Fruit fly (Drosophila melanogaster) whole organism, embryonic: ENCODE results near the gene Sirt4.

ENCODE experiments used
- Abd-B ChIP-seq: fragments of 200-800 bp; sonication (Bioruptor generic); optimal IDR thresholded peaks from 2 replicates; lab custom pipeline; 2018; ENCODE audit warnings: missing biosample characterization, mild to moderate bottlenecking, missing genetic modification characterization, moderate library complexity
- Asciz ChIP-seq: fragments of 200-800 bp; sonication (Bioruptor generic); optimal IDR thresholded peaks from 2 replicates; lab custom pipeline; 2017; ENCODE audit warnings: missing biosample characterization, mild to moderate bottlenecking, missing genetic modification characterization, missing genetic modification reagents
- BEAF-32 ChIP-seq: fragments of 200-800 bp; sonication (Bioruptor generic); optimal IDR thresholded peaks from 3 replicates; lab custom pipeline; 2017; ENCODE audit warnings: missing biosample characterization, missing genetic modification characterization, mild to moderate bottlenecking, moderate library complexity, missing genetic modification reagents
- Bgb ChIP-seq: fragments of 200-800 bp; sonication (Bioruptor generic); IDR thresholded peaks from 2 replicates; pipeline ENCODE4 v1.3.6; 2022; ENCODE audit warnings: missing biosample characterization, missing genetic modification characterization; ENCODE audit not compliant: partially characterized antibody
- CG10431 ChIP-seq: fragments of 200-800 bp; sonication (Bioruptor generic); optimal IDR thresholded peaks from 3 replicates; lab custom pipeline; 2018; ENCODE audit warnings: missing biosample characterization, mild to moderate bottlenecking, missing genetic modification characterization
- CG13123 ChIP-seq: fragments of 200-800 bp; sonication (Bioruptor generic); optimal IDR thresholded peaks from 2 replicates; lab custom pipeline; 2016; ENCODE audit warnings: missing biosample characterization, missing genetic modification characterization
- CG14860 ChIP-seq: fragments of 200-800 bp; sonication (Bioruptor generic); IDR thresholded peaks from 3 replicates; pipeline ENCODE4 v1.3.6; 2022; ENCODE audit warnings: missing biosample characterization, missing genetic modification characterization; ENCODE audit not compliant: partially characterized antibody
- CG17568 ChIP-seq: fragments of 200-800 bp; sonication (Bioruptor generic); optimal IDR thresholded peaks from 2 replicates; lab custom pipeline; 2018; ENCODE audit warnings: missing biosample characterization, mild to moderate bottlenecking, missing genetic modification characterization, moderate library complexity
- CG32772 ChIP-seq: fragments of 200-800 bp; sonication (Bioruptor generic); IDR thresholded peaks from 2 replicates; pipeline ENCODE4 v1.3.6; 2022; ENCODE audit warnings: missing biosample characterization, missing genetic modification characterization
- CG3838 ChIP-seq: fragments of 200-800 bp; sonication (Bioruptor generic); optimal IDR thresholded peaks from 3 replicates; lab custom pipeline; 2016; ENCODE audit warnings: missing biosample characterization, missing genetic modification characterization
- CG6175 ChIP-seq: fragments of 200-800 bp; sonication (Bioruptor generic); IDR thresholded peaks from 3 replicates; pipeline ENCODE4 v1.3.6; 2022; ENCODE audit warnings: missing biosample characterization, missing genetic modification characterization
- CG6683 ChIP-seq: fragments of 200-800 bp; sonication (Bioruptor generic); optimal IDR thresholded peaks from 2 replicates; lab custom pipeline; 2017; ENCODE audit warnings: missing biosample characterization, mild to moderate bottlenecking, missing genetic modification characterization, missing genetic modification reagents
- CG7357 ChIP-seq: fragments of 200-800 bp; sonication (Bioruptor generic); IDR thresholded peaks from 3 replicates; pipeline ENCODE4 v1.3.6; 2022; ENCODE audit warnings: missing biosample characterization, missing genetic modification characterization
- CG7928 ChIP-seq: fragments of 200-800 bp; sonication (Bioruptor generic); optimal IDR thresholded peaks from 2 replicates; lab custom pipeline; 2017; ENCODE audit warnings: missing biosample characterization, mild to moderate bottlenecking, missing genetic modification characterization
- CG9817 ChIP-seq: fragments of 200-800 bp; sonication (Bioruptor generic); optimal IDR thresholded peaks from 2 replicates; lab custom pipeline; 2018; ENCODE audit warnings: missing biosample characterization, mild to moderate bottlenecking, missing genetic modification characterization, moderate library complexity
- Chrac-16 ChIP-seq: fragments of 200-800 bp; sonication (Bioruptor generic); optimal IDR thresholded peaks from 3 replicates; lab custom pipeline; 2016; ENCODE audit warnings: missing biosample characterization, missing genetic modification characterization
- GATAe ChIP-seq: fragments of 200-800 bp; sonication (Bioruptor generic); conservative IDR thresholded peaks from 2 replicates; pipeline ENCODE4 v1.3.6; 2022; ENCODE audit warnings: missing biosample characterization, missing genetic modification characterization
- HLH4C ChIP-seq: fragments of 200-800 bp; sonication (Bioruptor generic); IDR thresholded peaks from 3 replicates; pipeline ENCODE4 v1.3.6; 2022; ENCODE audit warnings: missing biosample characterization, missing genetic modification characterization; ENCODE audit not compliant: partially characterized antibody
- Hr3 ChIP-seq: fragments of 200-800 bp; sonication (Bioruptor generic); optimal IDR thresholded peaks from 3 replicates; lab custom pipeline; 2016; ENCODE audit warnings: missing biosample characterization, missing genetic modification characterization
- Hr51 ChIP-seq, 2 experiments: fragments of 200-800 bp; sonication (Bioruptor generic); optimal IDR thresholded peaks; 2 replicates in 1 of 2; 3 replicates in 1 of 2; lab custom pipeline; 2016 to 2018; ENCODE audit warnings: missing biosample characterization in 2 of 2, missing genetic modification characterization in 2 of 2, mild to moderate bottlenecking in 1 of 2, moderate library complexity in 1 of 2
- Hr78 ChIP-seq, 2 experiments: fragments of 200-800 bp in 1 of 2; fragments of >200 bp in 1 of 2; sonication (Bioruptor generic) in 1 of 2; optimal IDR thresholded peaks; 2 replicates each; lab custom pipeline; 2017 to 2019; ENCODE audit warnings: missing biosample characterization in 2 of 2, missing genetic modification characterization in 2 of 2, mild to moderate bottlenecking in 1 of 2, moderate library complexity in 1 of 2
- Hsf ChIP-seq: fragments of 200-800 bp; sonication (Bioruptor generic); optimal IDR thresholded peaks from 3 replicates; lab custom pipeline; 2016; ENCODE audit warnings: missing biosample characterization, missing genetic modification characterization
- Lhr ChIP-seq: fragments of 200-800 bp; sonication (Bioruptor generic); optimal IDR thresholded peaks from 3 replicates; lab custom pipeline; 2017; ENCODE audit warnings: mild to moderate bottlenecking, missing biosample characterization, missing genetic modification reagents, missing genetic modification characterization
- MESR4 ChIP-seq: fragments of 200-800 bp; sonication (Bioruptor generic); optimal IDR thresholded peaks from 2 replicates; lab custom pipeline; 2018; ENCODE audit warnings: missing biosample characterization, mild to moderate bottlenecking, missing genetic modification characterization, moderate library complexity
- Myb ChIP-seq: fragments of 200-800 bp; sonication (Bioruptor generic); optimal IDR thresholded peaks from 2 replicates; lab custom pipeline; 2016; ENCODE audit warnings: missing biosample characterization, missing genetic modification characterization
- NC2α ChIP-seq: fragments of 200-800 bp; sonication (Bioruptor generic); optimal IDR thresholded peaks from 2 replicates; lab custom pipeline; 2016; ENCODE audit warnings: missing biosample characterization, missing genetic modification characterization
- Nf-YB ChIP-seq: fragments of 200-800 bp; sonication (Bioruptor generic); optimal IDR thresholded peaks from 3 replicates; lab custom pipeline; 2019; ENCODE audit warnings: missing biosample characterization, mild to moderate bottlenecking, missing genetic modification characterization, moderate library complexity
- Nf-YC ChIP-seq: fragments of 200-800 bp; optimal IDR thresholded peaks from 3 replicates; lab custom pipeline; 2019; ENCODE audit warnings: missing biosample characterization, mild to moderate bottlenecking, missing genetic modification characterization, moderate library complexity
- Opbp ChIP-seq: fragments of 200-800 bp; sonication (Bioruptor generic); IDR thresholded peaks from 3 replicates; pipeline ENCODE4 v1.3.6; 2022; ENCODE audit warnings: missing biosample characterization, missing genetic modification characterization; ENCODE audit not compliant: partially characterized antibody
- Sry-β ChIP-seq: fragments of 200-800 bp; sonication (Bioruptor generic); optimal IDR thresholded peaks from 2 replicates; lab custom pipeline; 2018; ENCODE audit warnings: missing biosample characterization, mild to moderate bottlenecking, missing genetic modification characterization, moderate library complexity
- abd-A ChIP-seq: fragments of 200-800 bp; sonication (Bioruptor generic); optimal IDR thresholded peaks from 3 replicates; lab custom pipeline; 2019; ENCODE audit warnings: missing biosample characterization, mild to moderate bottlenecking, missing genetic modification characterization, moderate library complexity
- ase ChIP-seq: fragments of 200-800 bp; sonication (Bioruptor generic); IDR thresholded peaks from 3 replicates; pipeline ENCODE4 v1.3.6; 2022; ENCODE audit warnings: missing biosample characterization, missing genetic modification characterization
- bab2 ChIP-seq: fragments of 200-800 bp; sonication (Bioruptor generic); optimal IDR thresholded peaks from 2 replicates; lab custom pipeline; 2016; ENCODE audit warnings: missing biosample characterization, missing genetic modification characterization
- bowl ChIP-seq: fragments of 200-800 bp; sonication (Bioruptor generic); IDR thresholded peaks from 2 replicates; pipeline ENCODE4 v1.3.6; 2022; ENCODE audit warnings: missing biosample characterization, missing genetic modification characterization
- br ChIP-seq: fragments of >200 bp; optimal IDR thresholded peaks from 2 replicates; lab custom pipeline; 2017
- ci ChIP-seq: fragments of 200-800 bp; sonication (Bioruptor generic); IDR thresholded peaks from 3 replicates; pipeline ENCODE4 v1.3.6; 2022; ENCODE audit warnings: missing biosample characterization, missing genetic modification characterization
- en ChIP-seq: fragments of 200-800 bp; sonication (Bioruptor generic); optimal IDR thresholded peaks from 2 replicates; lab custom pipeline; 2016; ENCODE audit warnings: missing biosample characterization, missing genetic modification characterization
- fd64A ChIP-seq: fragments of 200-800 bp; sonication (Bioruptor generic); optimal IDR thresholded peaks from 3 replicates; lab custom pipeline; 2018; ENCODE audit warnings: missing biosample characterization, mild to moderate bottlenecking, missing genetic modification characterization
- fu2 ChIP-seq: fragments of 200-800 bp; sonication (Bioruptor generic); optimal IDR thresholded peaks from 2 replicates; lab custom pipeline; 2016; ENCODE audit warnings: missing biosample characterization, missing genetic modification characterization
- inv ChIP-seq: fragments of 200-800 bp; sonication (Bioruptor generic); IDR thresholded peaks from 2 replicates; pipeline ENCODE4 v1.3.6; 2022; ENCODE audit warnings: missing biosample characterization, missing genetic modification characterization; ENCODE audit not compliant: partially characterized antibody
- nerfin-2 ChIP-seq: fragments of 200-800 bp; sonication (Bioruptor generic); IDR thresholded peaks from 2 replicates; pipeline ENCODE4 v1.3.6; 2022; ENCODE audit warnings: missing biosample characterization, missing genetic modification characterization; ENCODE audit not compliant: partially characterized antibody
- peb ChIP-seq: fragments of 200-800 bp; sonication (Bioruptor generic); IDR thresholded peaks from 2 replicates; pipeline ENCODE4 v1.3.6; 2022; ENCODE audit warnings: missing biosample characterization, missing genetic modification characterization
- ranshi ChIP-seq: fragments of 200-800 bp; sonication (Bioruptor generic); IDR thresholded peaks from 2 replicates; pipeline ENCODE4 v1.3.6; 2022; ENCODE audit warnings: missing biosample characterization, missing genetic modification characterization
- run ChIP-seq: fragments of 200-800 bp; sonication (Bioruptor generic); optimal IDR thresholded peaks from 3 replicates; lab custom pipeline; 2018; ENCODE audit warnings: missing biosample characterization, mild to moderate bottlenecking, missing genetic modification characterization
- sens ChIP-seq: fragments of 200-800 bp; sonication (Bioruptor generic); peaks from one replicate; lab custom pipeline; 2016; ENCODE audit warnings: missing biosample characterization, missing genetic modification characterization
- sim ChIP-seq: fragments of 200-800 bp; sonication (Bioruptor generic); IDR thresholded peaks from 2 replicates; pipeline ENCODE4 v1.3.6; 2022; ENCODE audit warnings: missing biosample characterization, missing genetic modification characterization
- sug ChIP-seq: fragments of 200-800 bp; optimal IDR thresholded peaks from 2 replicates; lab custom pipeline; 2019; ENCODE audit warnings: missing biosample characterization, mild to moderate bottlenecking, missing genetic modification characterization, moderate library complexity
- tap ChIP-seq: fragments of 200-800 bp; optimal IDR thresholded peaks from 3 replicates; lab custom pipeline; 2019; ENCODE audit warnings: missing biosample characterization, mild to moderate bottlenecking, missing genetic modification characterization, moderate library complexity
- vfl ChIP-seq: fragments of 200-800 bp; sonication (Bioruptor generic); optimal IDR thresholded peaks from 2 replicates; lab custom pipeline; 2016; ENCODE audit warnings: missing biosample characterization, missing genetic modification characterization
- z ChIP-seq: fragments of 200-800 bp; sonication (Bioruptor generic); IDR thresholded peaks from 3 replicates; pipeline ENCODE4 v1.3.6; 2022; ENCODE audit warnings: missing biosample characterization, missing genetic modification characterization

The Sirt4 gene

DNA sequence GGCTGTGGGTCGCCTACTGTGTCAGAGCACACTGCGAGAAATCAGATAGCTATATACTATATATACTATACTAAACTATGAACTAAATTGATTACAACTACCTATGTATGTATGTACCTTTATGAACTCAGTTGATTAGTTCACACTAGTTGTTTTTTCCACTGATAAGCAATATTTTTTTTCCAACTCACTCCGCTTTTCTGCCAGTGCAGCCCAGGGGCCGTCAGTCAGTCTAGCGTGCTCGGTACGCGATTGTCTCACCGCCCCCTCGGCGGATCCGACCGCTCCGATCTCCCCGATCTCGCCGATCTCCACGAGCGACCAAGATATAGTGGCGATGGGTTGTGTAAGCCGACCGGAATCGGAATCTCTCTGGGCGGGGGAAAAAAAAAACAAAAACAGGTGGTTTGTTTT is 40.2 kb upstream of the Sirt4 start (continued):
- TF ChIP-seq sug (tag; lab: Kevin White, UChicago) (peak; percentile 80), run (peak; percentile 74), peb (GFP tag; lab: Robert Waterston, UW) (peak; percentile 82), CG6175 (GFP tag; lab: Robert Waterston, UW) (peak; percentile 89), CG9817 (tag; lab: Kevin White, UChicago) (peak; percentile 83), CG7357 (GFP tag; lab: Robert Waterston, UW) (peak; percentile 86), CG10431 (GFP tag; lab: Kevin White, UChicago) (no peak), Hr78 (GFP tag; optimal IDR thresholded peaks at IDR 0.05; lab: Kevin White, UChicago) (peak in 1 of 2 experiments; percentile 32), abd-A (no peak), CG7928 (GFP tag; lab: Kevin White, UChicago) (peak; percentile 58), fd64A (GFP tag; lab: Kevin White, UChicago) (peak; percentile 47), Lhr (GFP tag; lab: Kevin White, UChicago) (no peak), Sry-β (GFP tag; lab: Kevin White, UChicago) (no peak), vfl (peak; percentile 28), NC2α (GFP tag; lab: Kevin White, UChicago) (no peak), sim (GFP tag; lab: Robert Waterston, UW) (0 out of 2 replicates have a peak, but pooled peaks have one; percentile 38), Hsf (GFP tag; lab: Kevin White, UChicago) (peak; percentile 68), HLH4C (GFP tag; lab: Robert Waterston, UW) (no peak), CG6683 (peak; percentile 74), Hr3 (GFP tag; lab: Kevin White, UChicago) (peak; percentile 59), sens (GFP tag; lab: Kevin White, UChicago) (peak; percentile 93), CG14860 (no peak), Nf-YB (GFP tag; lab: Kevin White, UChicago) (peak; percentile 38), Nf-YC (tag; lab: Kevin White, UChicago) (peak; percentile 75), Bgb (GFP tag; lab: Robert Waterston, UW) (no peak), br (lab: Kevin White, UChicago) (no peak), fu2 (GFP tag; lab: Kevin White, UChicago) (no peak), Myb (GFP tag; lab: Kevin White, UChicago) (peak; percentile 25), tap (peak; percentile 88), MESR4 (GFP tag; lab: Kevin White, UChicago) (no peak), Asciz (peak; percentile 79), inv (GFP tag; lab: Robert Waterston, UW) (no peak), GATAe (peak; percentile 64; the same call in 1 of the 2 replicates), CG17568 (GFP tag; lab: Kevin White, UChicago) (no peak), BEAF-32 (GFP tag; lab: Kevin White, UChicago) (no peak), CG13123 (GFP tag; lab: Kevin White, UChicago) (no peak), ranshi (peak; percentile 90), Hr51 (GFP tag; optimal IDR thresholded peaks at IDR 0.05; lab: Kevin White, UChicago) (peak; percentile 35 to 86), bowl (peak; percentile 39; the same call in 1 of the 2 replicates), en (GFP tag; lab: Kevin White, UChicago) (no peak), Chrac-16 (GFP tag; lab: Kevin White, UChicago) (peak; percentile 64), bab2 (GFP tag; lab: Kevin White, UChicago) (peak; percentile 45), z (GFP tag; lab: Robert Waterston, UW) (0 out of 3 replicates have a peak, but pooled peaks have one; percentile 49), ase (GFP tag; lab: Robert Waterston, UW) (peak; percentile 88), nerfin-2 (GFP tag; lab: Robert Waterston, UW) (no peak), Abd-B (GFP tag; lab: Kevin White, UChicago) (peak; percentile 57), CG3838 (GFP tag; lab: Kevin White, UChicago) (peak; percentile 23), ci (GFP tag; lab: Robert Waterston, UW) (peak; percentile 95), Opbp (GFP tag; lab: Robert Waterston, UW) (no peak), CG32772 (GFP tag; lab: Robert Waterston, UW) (peak; percentile 90)
